Worm (Caenorhabditis elegans) whole organism, young adult: ENCODE results near the gene ZK1290.7.

Experiments used
- K11D2.4 ChIP-seq: fragments of 200-800 bp; sonication (Bioruptor generic); IDR thresholded peaks from 2 replicates; pipeline ENCODE4 v1.3.6; 2022; ENCODE audit warnings: missing genetic modification reagents, missing genetic modification characterization, missing compliant biosample characterization
- Y95B8A.8 ChIP-seq: fragments of 200-800 bp; sonication (Bioruptor generic); IDR thresholded peaks from 2 replicates; pipeline ENCODE4 v1.3.6; 2022; ENCODE audit warnings: missing genetic modification reagents, missing genetic modification characterization, missing compliant biosample characterization
- ama-1 ChIP-seq, 3 experiments: fragments of 150-350 bp in 1 of 3; sonication (generic microtip) in 2 of 3; optimal IDR thresholded peaks; 2 replicates each; lab custom pipeline; 2014 to 2018; ENCODE audit warnings: missing biosample characterization in 2 of 3, missing genetic modification characterization in 2 of 3, missing genetic modification reagents in 2 of 3
- lin-54 ChIP-seq: fragments of 200-800 bp; sonication (Bioruptor generic); optimal IDR thresholded peaks from 2 replicates; lab custom pipeline; 2018; ENCODE audit warnings: mild to moderate bottlenecking, missing genetic modification characterization, missing compliant biosample characterization
- lsy-27 ChIP-seq: sonication (generic microtip); optimal IDR thresholded peaks from 2 replicates; lab custom pipeline; 2017; ENCODE audit warnings: missing genetic modification characterization, mild to moderate bottlenecking, missing compliant biosample characterization, antibody characterized with exemption, missing genotype, borderline replicate concordance; ENCODE audit not compliant: insufficient read depth
- nhr-80 ChIP-seq: sonication (generic microtip); optimal IDR thresholded peaks from 2 replicates; lab custom pipeline; 2016; ENCODE audit warnings: missing genetic modification characterization, missing compliant biosample characterization
- nhr-90 ChIP-seq: sonication (generic microtip); optimal IDR thresholded peaks from 2 replicates; lab custom pipeline; 2016; ENCODE audit warnings: missing genotype, mild to moderate bottlenecking, missing genetic modification characterization, missing compliant biosample characterization
- snpc-4 ChIP-seq, 5 experiments: fragments of 150-350 bp in 1 of 5; sonication (generic microtip) in 4 of 5; optimal IDR thresholded peaks; 2 replicates each; lab custom pipeline; 2014 to 2018; ENCODE audit warnings: missing genetic modification characterization in 5 of 5, missing biosample characterization in 3 of 5, antibody characterized with exemption in 2 of 5, mild to moderate bottlenecking in 2 of 5, missing compliant biosample characterization in 2 of 5, missing genotype in 2 of 5, moderate library complexity in 2 of 5, missing genetic modification reagents in 1 of 5
- unc-62 ChIP-seq: fragments of 150-350 bp; optimal IDR thresholded peaks from 2 replicates; lab custom pipeline; 2014; ENCODE audit warnings: missing biosample characterization, missing genetic modification reagents, missing genetic modification characterization

DNA sequence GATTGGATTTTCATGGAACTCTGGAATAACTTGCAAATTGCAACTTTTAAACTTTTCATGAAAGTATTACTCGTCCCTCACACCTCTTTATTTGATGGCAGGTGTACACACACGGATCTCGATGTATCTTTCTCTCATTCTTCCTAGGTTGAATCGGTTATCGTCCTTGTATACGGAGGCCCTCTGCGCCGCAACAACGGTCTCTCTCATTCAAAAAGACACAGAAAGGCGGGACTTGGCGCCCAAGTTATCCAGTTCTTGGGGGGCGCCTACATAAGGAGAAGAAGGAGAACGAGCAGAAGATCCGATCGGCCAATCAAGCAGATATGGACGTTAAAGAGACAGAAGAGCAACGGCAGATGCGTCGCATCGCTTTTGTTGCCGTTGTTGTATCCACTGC lies 18.4 kb upstream of the ZK1290.7 start, which contains the start of gene rol-8:
- TF ChIP-seq snpc-4 (GFP tag; optimal IDR thresholded peaks at IDR 0.05; lab: Kevin White, UChicago) (no peak), snpc-4 (tag; optimal IDR thresholded peaks at IDR 0.05; lab: Kevin White, UChicago) (no peak), lin-54 (GFP tag; lab: Kevin White, UChicago) (no peak), lsy-27 (no peak), unc-62 (GFP tag; lab: Kevin White, UChicago) (no peak), ama-1 (optimal IDR thresholded peaks at IDR 0.05; lab: Kevin White, UChicago) (no peak), ama-1 (GFP tag; optimal IDR thresholded peaks at IDR 0.05; lab: Kevin White, UChicago) (no peak), nhr-80 (no peak), nhr-90 (tag; lab: Kevin White, UChicago) (no peak), Y95B8A.8 (GFP tag; lab: Robert Waterston, UW) (no peak), K11D2.4 (GFP tag; lab: Robert Waterston, UW) (no peak)
